Worm (Caenorhabditis elegans): ENCODE data around the gene M02H5.8.

Gene M02H5.8

DNA sequence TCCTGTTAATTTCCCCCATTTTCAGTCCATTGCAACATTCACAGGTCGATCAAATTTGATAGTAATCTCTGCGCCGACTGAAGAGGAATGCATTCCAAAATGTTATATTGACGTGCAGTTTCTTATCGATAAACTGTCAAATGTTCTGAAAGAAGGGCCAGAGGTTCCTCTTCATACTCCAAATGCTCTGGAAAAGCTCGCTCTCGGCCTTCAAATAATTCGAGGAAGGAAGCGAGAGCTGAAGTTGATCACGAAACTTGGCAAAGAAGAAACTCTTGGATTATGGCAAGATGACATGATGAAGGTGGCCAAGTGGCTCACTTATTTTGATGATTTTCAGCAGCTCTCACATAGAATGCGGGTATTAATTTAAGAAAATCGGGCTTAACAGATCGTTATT, 29.3 kb downstream of the M02H5.8 start:
- TF ChIP-seq lin-15B (tag; optimal IDR thresholded peaks at IDR 0.05) (no peak), efl-3 (GFP tag; optimal IDR thresholded peaks at IDR 0.05) (no peak), ceh-88 (GFP tag; IDR thresholded peaks at IDR 0.05) (no peak), grh-1 (GFP tag; IDR thresholded peaks at IDR 0.05) (no peak), sptf-1 (tag; optimal IDR thresholded peaks at IDR 0.05) (no peak), aha-1 (tag; optimal IDR thresholded peaks at IDR 0.05) (no peak), lin-39 (tag; optimal IDR thresholded peaks at IDR 0.05) (no peak), swsn-7 (tag; optimal IDR thresholded peaks at IDR 0.05) (no peak), lir-3 (tag; optimal IDR thresholded peaks at IDR 0.05; ENCODE audit: poor library complexity) (no peak)

DNA sequence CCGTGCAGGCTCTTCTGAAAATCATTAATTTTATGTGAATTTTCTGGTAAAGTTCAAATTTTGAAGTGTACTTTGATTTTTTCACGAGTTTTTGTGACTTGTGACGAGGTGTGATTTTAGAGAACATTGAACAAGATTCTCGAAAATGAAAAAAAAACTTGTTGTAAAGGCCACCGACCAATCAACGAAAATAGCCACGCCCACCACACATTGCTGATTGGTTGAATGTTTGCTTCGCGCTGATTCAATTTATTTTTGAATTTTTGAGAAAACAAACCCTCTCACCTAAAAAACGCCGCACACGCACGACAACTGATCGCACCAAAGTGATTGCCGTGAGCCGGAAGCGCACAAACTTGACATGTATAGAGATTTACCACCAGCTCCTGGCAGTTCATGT, 33.1 kb downstream of the M02H5.8 start:
- no peak for TF ChIP-seq egl-13 (tag; optimal IDR thresholded peaks at IDR 0.05)

DNA sequence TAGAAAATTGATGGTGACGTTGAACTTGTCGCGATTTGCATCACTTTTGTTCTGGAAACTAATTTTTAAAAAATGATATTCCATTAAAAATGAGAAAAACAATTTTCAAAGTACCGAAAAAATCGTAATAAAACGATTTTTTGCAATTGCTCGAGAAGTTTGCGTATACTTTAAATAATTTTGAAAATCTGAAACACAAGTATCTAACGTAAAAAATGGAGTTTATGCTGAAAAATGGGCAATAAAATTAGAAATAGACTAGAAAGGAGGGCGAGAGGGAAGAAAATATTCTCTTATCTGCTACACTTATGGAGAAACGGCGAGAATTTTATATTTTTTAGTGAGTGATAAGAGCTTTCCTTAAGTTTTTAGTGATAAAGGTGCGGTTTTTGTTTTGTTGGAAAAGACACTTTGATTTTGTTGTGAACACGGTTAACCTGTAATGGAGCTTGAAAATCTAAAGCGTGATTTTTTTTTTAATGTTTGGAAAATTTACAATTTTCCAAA, 33.6 kb downstream of the M02H5.8 start, which contains the start of gene nhr-130:
Gene nhr-130, minus strand, starts transcription at position 51 of the 507 bp plus-strand sequence.
- TF ChIP-seq lin-14 (GFP tag; optimal IDR thresholded peaks at IDR 0.05) (peak; percentile 12), nhr-20 (tag; optimal IDR thresholded peaks at IDR 0.05) (peak; percentile 30), tlp-1 (tag; optimal IDR thresholded peaks at IDR 0.05) (peak; percentile 28), mdl-1 (tag; optimal IDR thresholded peaks at IDR 0.05) (no peak), zip-4 (GFP tag; optimal IDR thresholded peaks at IDR 0.05) (no peak), mef-2 (tag; optimal IDR thresholded peaks at IDR 0.05) (no peak), elt-2 (tag; optimal IDR thresholded peaks at IDR 0.05) (peak; percentile 78), lin-35 (GFP tag; optimal IDR thresholded peaks at IDR 0.05) (no peak), dpl-1 (GFP tag; optimal IDR thresholded peaks at IDR 0.05) (no peak)

DNA sequence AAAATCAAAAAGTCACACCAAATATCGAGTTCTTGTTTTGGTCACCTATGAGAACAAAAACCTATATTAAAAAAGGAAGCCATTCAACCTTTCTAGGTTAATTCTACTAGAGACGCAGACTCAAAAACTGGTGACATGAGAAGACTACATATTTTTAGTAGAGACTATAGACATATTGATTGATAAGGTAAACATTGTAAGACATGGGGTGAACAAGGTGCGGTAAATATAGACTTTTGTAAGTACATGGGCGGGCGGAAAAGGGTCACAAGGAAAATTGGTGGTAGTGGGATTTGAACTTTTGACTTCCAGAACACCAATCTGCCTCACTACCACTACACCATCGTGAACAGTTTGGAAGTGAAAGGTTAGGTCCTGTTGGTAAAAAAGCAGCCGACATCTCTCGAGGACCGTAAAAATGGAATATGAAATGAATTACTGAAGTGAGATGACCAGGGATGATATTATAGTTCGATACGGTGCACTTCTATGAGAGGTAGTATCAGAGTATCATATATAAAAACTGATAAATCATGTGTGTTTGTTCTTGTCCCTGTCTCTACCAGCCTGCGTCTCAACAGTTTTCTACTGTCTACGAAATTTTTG, 34.6 kb downstream of the M02H5.8 start, which contains the start of gene nhr-212:
Gene nhr-212, plus strand, starts transcription at position 573 of the 606 bp plus-strand sequence.
- TF ChIP-seq sptf-1 (tag; optimal IDR thresholded peaks at IDR 0.05) (no peak), unc-62 (GFP tag; optimal IDR thresholded peaks at IDR 0.05) (no peak), F16B12.6 (tag; optimal IDR thresholded peaks at IDR 0.05) (no peak), nhr-71 (tag; optimal IDR thresholded peaks at IDR 0.05) (peak; percentile 36), lin-35 (GFP tag; optimal IDR thresholded peaks at IDR 0.05) (peak in 1 of 2 experiments; percentile 53), fkh-10 (GFP tag; optimal IDR thresholded peaks at IDR 0.05) (no peak), nhr-20 (tag; optimal IDR thresholded peaks at IDR 0.05) (peak; percentile 55), lsy-2 (tag; optimal IDR thresholded peaks at IDR 0.05) (peak in 1 of 2 experiments; percentile 3), tbx-2 (tag; optimal IDR thresholded peaks at IDR 0.05) (peak; percentile 9), lin-14 (GFP tag; optimal IDR thresholded peaks at IDR 0.05) (peak; percentile 73), snu-23 (GFP tag; optimal IDR thresholded peaks at IDR 0.05) (peak; percentile 18), elt-2 (tag; optimal IDR thresholded peaks at IDR 0.05) (peak; percentile 42), nhr-90 (tag; optimal IDR thresholded peaks at IDR 0.05; ENCODE audit: poor library complexity) (peak; percentile 10), snpc-4 (tag; optimal IDR thresholded peaks at IDR 0.05) (peak; percentile 86), nhr-85 (tag) (peak; percentile 63), lin-15B (tag; optimal IDR thresholded peaks at IDR 0.05) (no peak), efl-1 (optimal IDR thresholded peaks at IDR 0.05) (no peak), efl-1 (GFP tag; optimal IDR thresholded peaks at IDR 0.05 in 1 of 2) (peak in 1 of 2 experiments; percentile 71), nhr-77 (tag; optimal IDR thresholded peaks at IDR 0.05) (peak; percentile 57), hpl-2 (GFP tag; optimal IDR thresholded peaks at IDR 0.05) (no peak)

DNA sequence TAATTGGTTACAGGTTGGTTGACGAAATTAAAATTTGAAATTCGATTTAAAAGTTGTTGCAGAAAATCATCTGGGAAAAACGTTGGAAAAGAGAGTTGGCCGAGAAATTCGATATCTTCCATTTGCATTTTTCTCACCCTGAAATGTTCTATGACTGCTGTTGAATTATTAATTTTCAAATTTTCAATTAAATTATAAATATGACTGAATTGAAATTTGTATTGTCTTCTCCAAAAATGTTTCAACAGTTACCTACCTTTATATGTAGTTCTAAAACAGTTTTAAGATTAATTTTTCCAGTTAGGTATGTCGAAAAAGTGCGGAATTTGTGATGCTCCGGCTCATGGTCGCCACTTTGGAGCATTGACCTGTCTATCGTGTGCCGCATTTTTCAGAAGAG, 36.9 kb downstream of the M02H5.8 start, which contains the start of gene nhr-211:
Gene nhr-211, plus strand, starts transcription at position 301 of the 400 bp plus-strand sequence.
- TF ChIP-seq nhr-85 (tag) (no peak), rnt-1 (tag; optimal IDR thresholded peaks at IDR 0.05) (no peak), ces-1 (GFP tag; optimal IDR thresholded peaks at IDR 0.05) (no peak), mab-9 (GFP tag; IDR thresholded peaks at IDR 0.05) (no peak), ztf-4 (tag; optimal IDR thresholded peaks at IDR 0.05) (no peak), nhr-11 (tag; optimal IDR thresholded peaks at IDR 0.05) (no peak), egl-27 (tag; optimal IDR thresholded peaks at IDR 0.05) (no peak), aly-2 (tag; optimal IDR thresholded peaks at IDR 0.05) (no peak), swsn-7 (tag; optimal IDR thresholded peaks at IDR 0.05) (no peak), fkh-8 (tag; optimal IDR thresholded peaks at IDR 0.05) (no peak), nhr-237 (tag; optimal IDR thresholded peaks at IDR 0.05) (no peak)

All from whole organism, L1 larva.